Fruit fly (Drosophila melanogaster): ENCODE data around the gene Acbp2.

Acbp2 gene

DNA sequence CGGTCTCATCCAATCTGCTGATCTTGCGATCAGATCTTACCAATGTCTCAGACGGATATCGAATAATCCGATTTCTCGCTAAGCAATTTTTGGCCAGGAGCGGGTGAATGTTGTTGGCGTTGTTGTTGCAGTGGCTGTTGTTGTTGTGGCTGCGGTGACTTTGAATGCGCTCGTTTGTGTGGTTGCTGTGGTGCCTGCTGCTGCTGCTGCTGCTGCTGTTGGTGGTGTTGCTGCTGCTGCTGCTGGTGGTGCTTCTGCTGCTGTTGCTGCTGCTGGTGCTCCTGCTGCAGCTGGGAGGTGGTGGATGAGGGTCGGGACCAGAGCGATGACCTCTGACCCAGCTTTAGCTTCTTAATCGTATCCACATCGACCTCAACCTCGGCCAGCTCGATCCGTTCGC is 29.6 kb downstream of the Acbp2 start:
- TF ChIP-seq CG13204 (GFP tag; optimal IDR thresholded peaks at IDR 0.05) (no peak), CG32121 (GFP tag; IDR thresholded peaks at IDR 0.05) (no peak), CG12605 (GFP tag; IDR thresholded peaks at IDR 0.05) (no peak)

DNA sequence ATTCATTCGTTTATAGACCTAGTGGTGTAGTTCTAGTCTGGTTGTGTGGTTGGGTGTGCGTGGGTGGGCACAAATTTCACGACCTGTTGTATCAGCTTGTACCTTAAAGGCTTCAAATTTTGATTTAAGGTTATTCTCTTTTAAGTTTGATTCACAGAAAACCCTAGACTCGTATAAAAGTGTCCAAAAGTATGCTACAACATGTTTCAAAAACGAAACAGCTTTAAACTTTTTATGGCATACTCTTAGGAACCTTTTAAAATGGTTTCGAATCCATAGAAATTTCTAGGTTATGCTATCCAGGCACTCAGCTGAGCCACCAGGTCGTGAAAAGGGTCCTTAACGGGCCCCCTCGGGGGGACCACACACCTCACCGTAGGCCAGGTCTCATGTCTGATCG is 30.3 kb downstream of the Acbp2 start:
- TF ChIP-seq CG15710 (tag; optimal IDR thresholded peaks at IDR 0.05) (no peak), fd96Ca (GFP tag; IDR thresholded peaks at IDR 0.05) (no peak), CG13204 (GFP tag; optimal IDR thresholded peaks at IDR 0.05) (no peak), CG14655 (GFP tag; optimal IDR thresholded peaks at IDR 0.05) (no peak), CG10348 (GFP tag; IDR thresholded peaks at IDR 0.05) (no peak), EcR (GFP tag; optimal IDR thresholded peaks at IDR 0.05) (no peak)
